Worm (Caenorhabditis elegans) whole organism, late embryonic: ENCODE data around the gene vha-3.

Experiments
- F13H6.1 ChIP-seq: sonication (generic microtip); optimal IDR thresholded peaks from 2 replicates; lab custom pipeline; 2016; ENCODE audit warnings: missing genetic modification characterization, missing compliant biosample characterization
- ahr-1 ChIP-seq: sonication (generic microtip); optimal IDR thresholded peaks from 2 replicates; lab custom pipeline; 2016; ENCODE audit warnings: missing genetic modification characterization, missing compliant biosample characterization
- ceh-19 ChIP-seq: fragments of 200-800 bp; sonication (Bioruptor generic); optimal IDR thresholded peaks from 2 replicates; lab custom pipeline; 2018; ENCODE audit warnings: mild to moderate bottlenecking, missing genetic modification characterization, missing compliant biosample characterization
- ceh-22 ChIP-seq: sonication (generic microtip); optimal IDR thresholded peaks from 2 replicates; lab custom pipeline; 2017; ENCODE audit warnings: missing biosample characterization, missing genetic modification characterization
- ceh-24 ChIP-seq: sonication (generic microtip); optimal IDR thresholded peaks from 2 replicates; lab custom pipeline; 2016; ENCODE audit warnings: mild to moderate bottlenecking, missing genetic modification characterization, missing compliant biosample characterization
- ceh-30 ChIP-seq: fragments of 150-350 bp; optimal IDR thresholded peaks from 2 replicates; lab custom pipeline; 2014; ENCODE audit warnings: missing biosample characterization, missing genetic modification characterization
- ceh-31 ChIP-seq: sonication (generic microtip); optimal IDR thresholded peaks from 2 replicates; lab custom pipeline; 2016; ENCODE audit warnings: missing genetic modification characterization, missing compliant biosample characterization
- ceh-6 ChIP-seq: fragments of 200-800 bp; sonication (Bioruptor generic); optimal IDR thresholded peaks from 2 replicates; lab custom pipeline; 2018; ENCODE audit warnings: mild to moderate bottlenecking, missing genetic modification characterization, missing compliant biosample characterization
- ceh-9 ChIP-seq: sonication (generic microtip); optimal IDR thresholded peaks from 2 replicates; lab custom pipeline; 2016; ENCODE audit warnings: mild to moderate bottlenecking, missing genetic modification characterization, inconsistent platforms, missing compliant biosample characterization
- che-1 ChIP-seq: sonication (generic microtip); optimal IDR thresholded peaks from 2 replicates; lab custom pipeline; 2016; ENCODE audit warnings: mild to moderate bottlenecking, missing genetic modification characterization, missing compliant biosample characterization
- dmd-4 ChIP-seq: sonication (generic microtip); optimal IDR thresholded peaks from 2 replicates; lab custom pipeline; 2016; ENCODE audit warnings: borderline replicate concordance, missing genetic modification characterization, missing compliant biosample characterization
- elt-2 ChIP-seq: sonication (generic microtip); optimal IDR thresholded peaks from 2 replicates; lab custom pipeline; 2016; ENCODE audit warnings: missing genetic modification reagents, missing genetic modification characterization, missing compliant biosample characterization
- fax-1 ChIP-seq: sonication (generic microtip); optimal IDR thresholded peaks from 2 replicates; lab custom pipeline; 2016; ENCODE audit warnings: missing genotype, missing genetic modification characterization, missing compliant biosample characterization
- hlh-6 ChIP-seq: sonication (generic microtip); optimal IDR thresholded peaks from 2 replicates; lab custom pipeline; 2016; ENCODE audit warnings: missing genotype, missing genetic modification characterization, missing compliant biosample characterization
- lim-6 ChIP-seq: sonication (generic microtip); optimal IDR thresholded peaks from 2 replicates; lab custom pipeline; 2016; ENCODE audit warnings: missing genetic modification characterization, missing compliant biosample characterization
- madf-2 ChIP-seq: sonication (generic microtip); optimal IDR thresholded peaks from 2 replicates; lab custom pipeline; 2017; ENCODE audit warnings: missing genetic modification characterization, missing compliant biosample characterization
- nhr-232 ChIP-seq: sonication (generic microtip); optimal IDR thresholded peaks from 2 replicates; lab custom pipeline; 2016; ENCODE audit warnings: missing genetic modification characterization, missing compliant biosample characterization
- pag-3 ChIP-seq: sonication (generic microtip); optimal IDR thresholded peaks from 2 replicates; lab custom pipeline; 2016; ENCODE audit warnings: missing compliant biosample characterization, missing genetic modification characterization, borderline replicate concordance
- pha-2 ChIP-seq: sonication (generic microtip); optimal IDR thresholded peaks from 2 replicates; lab custom pipeline; 2017; ENCODE audit warnings: mild to moderate bottlenecking, missing genetic modification characterization, missing compliant biosample characterization
- pha-4 ChIP-seq: fragments of 150-350 bp; optimal IDR thresholded peaks from 2 replicates; lab custom pipeline; 2018; ENCODE audit warnings: missing biosample characterization, missing genetic modification reagents, missing genetic modification characterization
- pqm-1 ChIP-seq: sonication (generic microtip); optimal IDR thresholded peaks from 2 replicates; lab custom pipeline; 2016; ENCODE audit warnings: missing genetic modification characterization, missing compliant biosample characterization
- pros-1 ChIP-seq: fragments of 150-350 bp; optimal IDR thresholded peaks from 2 replicates; lab custom pipeline; 2014; ENCODE audit warnings: missing biosample characterization, missing genetic modification reagents, missing genetic modification characterization
- sox-2 ChIP-seq: fragments of 200-800 bp; sonication (Bioruptor generic); IDR thresholded peaks from 2 replicates; pipeline ENCODE4 v1.3.6; 2022; ENCODE audit warnings: missing genetic modification reagents, missing genetic modification characterization, missing compliant biosample characterization
- sox-4 ChIP-seq: sonication (generic microtip); optimal IDR thresholded peaks from 2 replicates; lab custom pipeline; 2017; ENCODE audit warnings: mild to moderate bottlenecking, missing genetic modification characterization, inconsistent platforms, missing compliant biosample characterization
- syd-9 ChIP-seq: sonication (generic microtip); optimal IDR thresholded peaks from 2 replicates; lab custom pipeline; 2016; ENCODE audit warnings: mild to moderate bottlenecking, missing genetic modification characterization, moderate library complexity, missing compliant biosample characterization
- tbx-2 ChIP-seq: sonication (generic microtip); optimal IDR thresholded peaks from 2 replicates; lab custom pipeline; 2016; ENCODE audit warnings: missing genetic modification characterization, missing compliant biosample characterization
- tbx-7 ChIP-seq: sonication (generic microtip); optimal IDR thresholded peaks from 2 replicates; lab custom pipeline; 2016; ENCODE audit warnings: missing genotype, missing genetic modification characterization, missing compliant biosample characterization
- ttx-3 ChIP-seq: sonication (generic microtip); optimal IDR thresholded peaks from 2 replicates; lab custom pipeline; 2016; ENCODE audit warnings: missing genetic modification reagents, missing genetic modification characterization, missing compliant biosample characterization
- unc-3 ChIP-seq, 2 experiments: fragments of 200-800 bp in 1 of 2; sonication (Bioruptor generic) in 1 of 2; sonication (generic microtip) in 1 of 2; conservative IDR thresholded peaks in 1 of 2; optimal IDR thresholded peaks in 1 of 2; 2 replicates each; pipeline versions ENCODE4 v1.3.6 to Lab custom; 2016 to 2022; ENCODE audit warnings: missing compliant biosample characterization in 2 of 2, missing genetic modification characterization in 2 of 2, missing genetic modification reagents in 1 of 2
- unc-42 ChIP-seq: sonication (generic microtip); optimal IDR thresholded peaks from 2 replicates; lab custom pipeline; 2016; ENCODE audit warnings: missing genotype, missing genetic modification characterization, missing compliant biosample characterization
- unc-55 ChIP-seq: sonication (generic microtip); optimal IDR thresholded peaks from 2 replicates; lab custom pipeline; 2017; ENCODE audit warnings: missing biosample characterization, missing genetic modification reagents, missing genetic modification characterization
- zip-5 ChIP-seq: sonication (generic microtip); optimal IDR thresholded peaks from 2 replicates; lab custom pipeline; 2016; ENCODE audit warnings: missing genetic modification characterization, missing compliant biosample characterization

The vha-3 gene

ce11 chrIV:2298388-2298787, 17.4 kb downstream of the vha-3 start:
- TF ChIP-seq pag-3 (tag; lab: Kevin White, UChicago) (no peak), ceh-24 (tag; lab: Kevin White, UChicago) (no peak), che-1 (tag; lab: Kevin White, UChicago) (no peak), pha-4 (tag; lab: Kevin White, UChicago) (no peak), ahr-1 (tag; lab: Kevin White, UChicago) (no peak), pqm-1 (tag; lab: Kevin White, UChicago) (no peak), F13H6.1 (tag; lab: Kevin White, UChicago) (no peak), tbx-2 (tag; lab: Kevin White, UChicago) (no peak), fax-1 (tag; lab: Kevin White, UChicago) (no peak), tbx-7 (tag; lab: Kevin White, UChicago) (no peak), ttx-3 (tag; lab: Kevin White, UChicago) (no peak), hlh-6 (tag; lab: Kevin White, UChicago) (no peak), zip-5 (tag; lab: Kevin White, UChicago) (no peak), ceh-6 (GFP tag; lab: Kevin White, UChicago) (no peak), lim-6 (tag; lab: Kevin White, UChicago) (no peak), dmd-4 (tag; lab: Kevin White, UChicago) (no peak), nhr-232 (tag; lab: Kevin White, UChicago) (no peak), pros-1 (tag; lab: Kevin White, UChicago) (no peak), syd-9 (tag; lab: Kevin White, UChicago) (no peak), unc-42 (no peak)

ce11 chrIV:2296639-2297038, 19.1 kb downstream of the vha-3 start:
- TF ChIP-seq pha-2 (tag; lab: Kevin White, UChicago) (no peak), sox-4 (tag; lab: Kevin White, UChicago) (no peak), ceh-22 (tag; lab: Kevin White, UChicago) (no peak), pha-4 (tag; lab: Kevin White, UChicago) (no peak), ceh-19 (GFP tag; lab: Kevin White, UChicago) (no peak), sox-2 (no peak), unc-55 (GFP tag; lab: Kevin White, UChicago) (peak; percentile 61), fax-1 (tag; lab: Kevin White, UChicago) (no peak), ceh-30 (no peak)

ce11 chrIV:2292119-2292518, 23.6 kb downstream of the vha-3 start:
- TF ChIP-seq sox-4 (tag; lab: Kevin White, UChicago) (no peak), ttx-3 (tag; lab: Kevin White, UChicago) (no peak), pros-1 (tag; lab: Kevin White, UChicago) (no peak), syd-9 (tag; lab: Kevin White, UChicago) (no peak), ceh-31 (no peak)

ce11 chrIV:2284462-2285047, 31.2 kb downstream of the vha-3 start:
- TF ChIP-seq ceh-31 (no peak), madf-2 (no peak), ceh-19 (GFP tag; lab: Kevin White, UChicago) (no peak), unc-3 (GFP tag; conservative IDR thresholded peaks at IDR 0.05; lab: Robert Waterston, UW) (no peak), unc-3 (tag; optimal IDR thresholded peaks at IDR 0.05; lab: Kevin White, UChicago) (no peak), ceh-9 (tag; lab: Kevin White, UChicago) (no peak), ceh-6 (GFP tag; lab: Kevin White, UChicago) (no peak), elt-2 (tag; lab: Kevin White, UChicago) (peak; percentile 45)
